Worm (Caenorhabditis elegans) whole organism, mixed stage, embryonic: Measurements from ENCODE around the gene prp-6.
A peak's percentile ranks its signal among the peaks of the same experiment; 100 is the strongest.

Experiments used
- M03D4.4 ChIP-seq: sonication (generic microtip); optimal IDR thresholded peaks from 2 replicates; lab custom pipeline; 2017; ENCODE audit warnings: mild to moderate bottlenecking, missing genetic modification characterization, missing compliant biosample characterization
- blmp-1 ChIP-seq: fragments of 150-350 bp; optimal IDR thresholded peaks from 2 replicates; lab custom pipeline; 2014; ENCODE audit warnings: missing biosample characterization, missing genetic modification characterization
- ceh-39 ChIP-seq: fragments of 150-350 bp; optimal IDR thresholded peaks from 2 replicates; lab custom pipeline; 2014; ENCODE audit warnings: missing biosample characterization, missing genetic modification characterization
- ceh-83 ChIP-seq: fragments of 200-800 bp; sonication (Bioruptor generic); optimal IDR thresholded peaks from 2 replicates; lab custom pipeline; 2018; ENCODE audit warnings: mild to moderate bottlenecking, missing genetic modification characterization, missing compliant biosample characterization
- cnd-1 ChIP-seq: fragments of 200-800 bp; sonication (Bioruptor generic); optimal IDR thresholded peaks from 2 replicates; lab custom pipeline; 2018; ENCODE audit warnings: mild to moderate bottlenecking, missing genetic modification characterization, missing compliant biosample characterization
- drap-1 ChIP-seq: fragments of 200-800 bp; sonication (Bioruptor generic); optimal IDR thresholded peaks from 3 replicates; lab custom pipeline; 2018; ENCODE audit warnings: mild to moderate bottlenecking, missing genetic modification characterization, missing compliant biosample characterization
- elt-1 ChIP-seq: sonication (generic microtip); optimal IDR thresholded peaks from 2 replicates; lab custom pipeline; 2017; ENCODE audit warnings: missing genetic modification characterization, mild to moderate bottlenecking, missing compliant biosample characterization, antibody characterized with exemption, moderate library complexity, borderline replicate concordance; ENCODE audit not compliant: insufficient read depth
- flh-1 ChIP-seq: fragments of 200-800 bp; sonication (Bioruptor generic); optimal IDR thresholded peaks from 2 replicates; lab custom pipeline; 2018; ENCODE audit warnings: mild to moderate bottlenecking, missing genetic modification characterization, moderate library complexity, missing compliant biosample characterization
- ham-2 ChIP-seq: fragments of 200-800 bp; sonication (Bioruptor generic); optimal IDR thresholded peaks from 2 replicates; lab custom pipeline; 2018; ENCODE audit warnings: mild to moderate bottlenecking, missing genetic modification characterization, missing compliant biosample characterization
- hlh-1 ChIP-seq: fragments of 150-350 bp; optimal IDR thresholded peaks from 2 replicates; lab custom pipeline; 2014; ENCODE audit warnings: missing biosample characterization, missing genetic modification reagents, missing genetic modification characterization
- lin-13 ChIP-seq: fragments of 150-350 bp; optimal IDR thresholded peaks from 2 replicates; lab custom pipeline; 2014; ENCODE audit warnings: missing biosample characterization, missing genetic modification characterization
- lsy-2 ChIP-seq: fragments of 150-350 bp; optimal IDR thresholded peaks from 2 replicates; lab custom pipeline; 2014; ENCODE audit warnings: missing biosample characterization, missing genetic modification characterization
- mep-1 ChIP-seq: fragments of 150-350 bp; optimal IDR thresholded peaks from 2 replicates; lab custom pipeline; 2017; ENCODE audit warnings: missing biosample characterization, missing genetic modification reagents, missing genetic modification characterization, inconsistent platforms
- mls-2 ChIP-seq: sonication (generic microtip); optimal IDR thresholded peaks from 2 replicates; lab custom pipeline; 2016; ENCODE audit warnings: mild to moderate bottlenecking, missing genetic modification characterization, moderate library complexity, missing compliant biosample characterization
- nhr-12 ChIP-seq: fragments of 150-350 bp; optimal IDR thresholded peaks from 2 replicates; lab custom pipeline; 2014; ENCODE audit warnings: missing biosample characterization, missing genetic modification characterization
- nhr-2 ChIP-seq: fragments of 150-350 bp; optimal IDR thresholded peaks from 2 replicates; lab custom pipeline; 2014; ENCODE audit warnings: missing biosample characterization, missing genetic modification characterization
- nhr-237 ChIP-seq: fragments of 150-350 bp; optimal IDR thresholded peaks from 2 replicates; lab custom pipeline; 2014; ENCODE audit warnings: missing biosample characterization, missing genetic modification characterization
- nhr-28 ChIP-seq: fragments of 150-350 bp; optimal IDR thresholded peaks from 2 replicates; lab custom pipeline; 2014; ENCODE audit warnings: missing biosample characterization, missing genetic modification characterization
- pha-4 ChIP-seq: fragments of 150-350 bp; optimal IDR thresholded peaks from 2 replicates; lab custom pipeline; 2018; ENCODE audit warnings: missing biosample characterization, missing genetic modification reagents, missing genetic modification characterization
- sem-2 ChIP-seq: fragments of 200-800 bp; sonication (Bioruptor generic); optimal IDR thresholded peaks from 2 replicates; lab custom pipeline; 2018; ENCODE audit warnings: mild to moderate bottlenecking, missing genetic modification characterization, missing compliant biosample characterization
- snpc-4 ChIP-seq: fragments of 150-350 bp; optimal IDR thresholded peaks from 2 replicates; lab custom pipeline; 2014; ENCODE audit warnings: missing biosample characterization, missing genetic modification characterization
- sptf-1 ChIP-seq: sonication (generic microtip); optimal IDR thresholded peaks from 2 replicates; lab custom pipeline; 2017; ENCODE audit warnings: mild to moderate bottlenecking, missing genetic modification characterization, moderate library complexity, missing compliant biosample characterization
- unc-39 ChIP-seq: fragments of 150-350 bp; optimal IDR thresholded peaks from 2 replicates; lab custom pipeline; 2014; ENCODE audit warnings: missing biosample characterization, missing genetic modification characterization
- unc-62 ChIP-seq: fragments of 150-350 bp; optimal IDR thresholded peaks from 2 replicates; lab custom pipeline; 2014; ENCODE audit warnings: missing biosample characterization, missing genetic modification reagents, missing genetic modification characterization
- zip-8 ChIP-seq: fragments of 150-350 bp; optimal IDR thresholded peaks from 2 replicates; lab custom pipeline; 2014; ENCODE audit warnings: missing biosample characterization, missing genetic modification characterization

The prp-6 gene

ce11 chrV:18081857-18082256 is 59.6 kb downstream of the prp-6 start, which contains the start of gene nova-1:
Gene nova-1 (minus strand): TSS chrV:18081957.
- TF ChIP-seq lsy-2 (tag; lab: Kevin White, UChicago) (no peak), sem-2 (GFP tag; lab: Kevin White, UChicago) (no peak), blmp-1 (tag; lab: Kevin White, UChicago) (no peak), ceh-83 (no peak), ham-2 (GFP tag; lab: Kevin White, UChicago) (no peak), unc-62 (GFP tag; lab: Kevin White, UChicago) (no peak), M03D4.4 (tag; lab: Kevin White, UChicago) (no peak)

ce11 chrV:18085150-18085833 is 63.0 kb downstream of the prp-6 start, which contains the start of gene fbxa-106:
Gene fbxa-106 (minus strand): TSS chrV:18085200.
- TF ChIP-seq pha-4 (tag; lab: Kevin White, UChicago): no peak
- no peak for TF ChIP-seq mep-1 (tag; lab: Kevin White, UChicago)
- no peak for TF ChIP-seq unc-62 (GFP tag; lab: Kevin White, UChicago)
- no peak for TF ChIP-seq snpc-4
- TF ChIP-seq ham-2 (GFP tag; lab: Kevin White, UChicago): no peak
- TF ChIP-seq lin-13 (tag; lab: Kevin White, UChicago): no peak
- no peak for TF ChIP-seq flh-1
- TF ChIP-seq elt-1 (tag; lab: Kevin White, UChicago): no peak
- no peak for TF ChIP-seq M03D4.4 (tag; lab: Kevin White, UChicago)
- no peak for TF ChIP-seq unc-39 (tag; lab: Kevin White, UChicago)
- no peak for TF ChIP-seq lsy-2 (tag; lab: Kevin White, UChicago)
- no peak for TF ChIP-seq nhr-12
- TF ChIP-seq sptf-1 (tag; lab: Kevin White, UChicago): no peak

ce11 chrV:18086174-18086661 is 63.9 kb downstream of the prp-6 start, which contains the start of gene Y59A8B.12:
Gene Y59A8B.12 (minus strand): TSS chrV:18086224.
- TF ChIP-seq cnd-1 (tag; lab: Kevin White, UChicago) (no peak), snpc-4 (no peak), nhr-237 (tag; lab: Kevin White, UChicago) (no peak), mls-2 (tag; lab: Kevin White, UChicago) (no peak), ceh-39 (tag; lab: Kevin White, UChicago) (no peak), lin-13 (tag; lab: Kevin White, UChicago) (peak; percentile 16), elt-1 (tag; lab: Kevin White, UChicago) (no peak)

- peak; percentile 23 for TF ChIP-seq lin-13 (tag; lab: Kevin White, UChicago)
- TF ChIP-seq mep-1 (tag; lab: Kevin White, UChicago): peak; percentile 19
- peak; percentile 18 for TF ChIP-seq nhr-2 (tag; lab: Kevin White, UChicago)
- peak; percentile 25 for TF ChIP-seq nhr-237 (tag; lab: Kevin White, UChicago)
- peak; percentile 5 for TF ChIP-seq hlh-1
- no peak for TF ChIP-seq ceh-83
- TF ChIP-seq nhr-28 (tag; lab: Kevin White, UChicago): no peak
- peak; percentile 36 for TF ChIP-seq lsy-2 (tag; lab: Kevin White, UChicago)
- TF ChIP-seq, all 35 proteins: peak for 6
These were observed 64.5 kb downstream of the prp-6 start, which contains the start of gene slr-2 for ce11 chrV:18086783-18087182. Gene slr-2 (plus strand): TSS chrV:18087123.

ce11 chrV:18091216-18091615 is 68.9 kb downstream of the prp-6 start:
- no peak for TF ChIP-seq drap-1 (GFP tag; lab: Kevin White, UChicago)
- no peak for TF ChIP-seq M03D4.4 (tag; lab: Kevin White, UChicago)
- peak; percentile 61 for TF ChIP-seq zip-8
- no peak for TF ChIP-seq pha-4 (tag; lab: Kevin White, UChicago)
- TF ChIP-seq lin-13 (tag; lab: Kevin White, UChicago): no peak
